Worm (Caenorhabditis elegans): Measurements from ENCODE around the gene F53F1.4.

The F53F1.4 gene

DNA sequence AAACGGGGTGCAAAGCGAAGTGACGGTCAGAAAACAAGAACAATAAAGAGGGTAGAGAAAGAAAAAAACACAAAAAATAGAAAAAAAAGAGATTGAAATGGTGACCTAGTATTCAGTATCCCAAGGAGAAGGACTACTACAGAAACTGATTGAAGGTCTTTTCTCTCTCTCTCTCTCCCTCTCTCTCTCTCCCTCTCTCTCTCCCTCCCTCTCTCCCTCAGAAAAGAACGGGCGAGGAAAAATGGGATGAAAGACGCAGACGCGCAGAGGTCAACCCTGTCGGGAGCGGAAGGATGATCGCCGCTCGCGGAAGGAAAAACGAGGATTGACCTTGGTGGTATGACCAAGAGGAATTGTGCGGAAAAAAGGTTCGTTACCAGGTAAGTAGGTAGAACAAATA is 36.3 kb upstream of the F53F1.4 start:
- TF ChIP-seq unc-120 (tag; optimal IDR thresholded peaks at IDR 0.05; ENCODE audit: poor library complexity, severe bottlenecking) (peak; percentile 43), cnd-1 (tag; optimal IDR thresholded peaks at IDR 0.05) (no peak)

DNA sequence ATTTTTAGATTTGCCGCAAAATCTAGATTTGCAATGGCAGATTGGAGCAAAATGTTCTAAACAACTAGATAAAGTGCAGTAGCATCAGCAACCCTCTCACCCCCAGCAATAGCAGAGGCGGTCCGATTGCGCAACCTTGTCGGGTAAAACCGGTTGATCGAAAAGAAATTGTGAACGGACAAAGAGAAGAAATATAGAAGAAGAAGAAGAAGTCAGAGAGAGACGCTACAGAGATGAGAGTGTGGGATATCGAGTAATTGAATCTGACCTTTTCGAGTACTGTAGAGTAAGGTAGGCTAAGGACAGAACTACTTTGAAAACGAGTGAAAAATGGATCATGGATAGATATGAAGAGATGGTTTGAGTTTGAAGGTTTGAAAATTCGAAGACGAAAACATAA is 35.0 kb upstream of the F53F1.4 start:
- TF ChIP-seq zip-8 (tag; optimal IDR thresholded peaks at IDR 0.05) (peak; percentile 62), lin-13 (tag; optimal IDR thresholded peaks at IDR 0.05) (no peak), nhr-28 (tag; optimal IDR thresholded peaks at IDR 0.05) (no peak), mab-5 (tag; optimal IDR thresholded peaks at IDR 0.05) (no peak)

DNA sequence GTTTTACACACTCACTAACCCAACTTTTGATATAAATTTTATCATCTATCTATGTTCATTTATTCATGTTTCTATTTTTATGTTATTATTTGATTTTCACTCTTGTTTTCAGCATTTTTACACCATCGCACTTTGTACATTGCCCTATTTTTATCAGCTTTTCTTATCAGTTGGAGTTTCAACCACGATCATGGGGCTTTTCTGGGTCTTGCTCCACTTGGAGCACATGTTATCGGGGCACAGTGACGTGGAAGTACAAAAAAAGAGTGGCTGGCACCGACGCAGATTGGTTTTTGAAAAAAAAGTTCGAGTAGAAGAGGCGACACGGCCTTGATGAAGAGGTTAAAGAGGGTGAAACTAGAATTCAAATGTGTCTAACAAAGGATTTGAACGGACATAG is 33.7 kb upstream of the F53F1.4 start:
- TF ChIP-seq M03D4.4 (tag; optimal IDR thresholded peaks at IDR 0.05) (no peak), lin-32 (GFP tag; optimal IDR thresholded peaks at IDR 0.05) (no peak), zip-8 (tag; optimal IDR thresholded peaks at IDR 0.05) (no peak), cnd-1 (tag; optimal IDR thresholded peaks at IDR 0.05) (no peak), sptf-1 (tag; optimal IDR thresholded peaks at IDR 0.05) (no peak), hlh-1 (tag; optimal IDR thresholded peaks at IDR 0.05) (no peak), drap-1 (GFP tag; optimal IDR thresholded peaks at IDR 0.05) (no peak), unc-120 (tag; optimal IDR thresholded peaks at IDR 0.05; ENCODE audit: poor library complexity, severe bottlenecking) (no peak), pha-4 (tag; optimal IDR thresholded peaks at IDR 0.05) (no peak), ceh-43 (GFP tag; optimal IDR thresholded peaks at IDR 0.05) (no peak), snpc-4 (tag; optimal IDR thresholded peaks at IDR 0.05) (no peak), unc-62 (GFP tag; optimal IDR thresholded peaks at IDR 0.05) (no peak), flh-1 (GFP tag; optimal IDR thresholded peaks at IDR 0.05) (no peak), lsy-2 (tag; optimal IDR thresholded peaks at IDR 0.05) (no peak), elt-3 (tag; optimal IDR thresholded peaks at IDR 0.05) (no peak)

DNA sequence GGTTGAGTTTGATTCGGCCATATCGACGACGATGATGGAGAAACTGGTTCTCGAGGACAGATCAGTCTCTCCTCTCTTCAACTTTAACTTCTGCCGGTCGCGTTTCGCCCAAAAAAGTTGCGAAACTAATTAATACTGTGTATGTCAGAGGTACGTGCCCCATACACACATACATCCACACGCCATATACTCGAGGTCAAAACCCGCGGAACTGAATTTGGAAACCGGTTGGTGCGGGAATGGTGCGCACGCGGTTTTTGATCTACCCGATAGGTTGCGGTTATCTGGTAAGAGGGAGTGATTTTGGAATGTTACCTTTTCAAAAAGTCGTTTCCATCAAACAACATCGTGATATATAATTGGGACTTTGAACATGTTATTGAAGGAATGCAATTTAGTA is 30.7 kb upstream of the F53F1.4 start, which contains the start of gene ifbp-1:
Gene ifbp-1 (minus strand): TSS at position 85 of the 400 bp plus-strand sequence.
- no peak for TF ChIP-seq nhr-2 (tag; optimal IDR thresholded peaks at IDR 0.05)
- no peak for TF ChIP-seq ceh-43 (GFP tag; optimal IDR thresholded peaks at IDR 0.05)
- no peak for TF ChIP-seq ceh-39 (tag; optimal IDR thresholded peaks at IDR 0.05)
- TF ChIP-seq drap-1 (GFP tag; optimal IDR thresholded peaks at IDR 0.05) = no peak
- TF ChIP-seq nhr-12 (tag; optimal IDR thresholded peaks at IDR 0.05) = no peak
- TF ChIP-seq lin-13 (tag; optimal IDR thresholded peaks at IDR 0.05) = no peak
- no peak for TF ChIP-seq blmp-1 (tag; optimal IDR thresholded peaks at IDR 0.05)
- no peak for TF ChIP-seq lsy-2 (tag; optimal IDR thresholded peaks at IDR 0.05)
- no peak for TF ChIP-seq M03D4.4 (tag; optimal IDR thresholded peaks at IDR 0.05)
- TF ChIP-seq elt-1 (tag; optimal IDR thresholded peaks at IDR 0.05; ENCODE audit: borderline replicate concordance, insufficient read depth) = no peak

DNA sequence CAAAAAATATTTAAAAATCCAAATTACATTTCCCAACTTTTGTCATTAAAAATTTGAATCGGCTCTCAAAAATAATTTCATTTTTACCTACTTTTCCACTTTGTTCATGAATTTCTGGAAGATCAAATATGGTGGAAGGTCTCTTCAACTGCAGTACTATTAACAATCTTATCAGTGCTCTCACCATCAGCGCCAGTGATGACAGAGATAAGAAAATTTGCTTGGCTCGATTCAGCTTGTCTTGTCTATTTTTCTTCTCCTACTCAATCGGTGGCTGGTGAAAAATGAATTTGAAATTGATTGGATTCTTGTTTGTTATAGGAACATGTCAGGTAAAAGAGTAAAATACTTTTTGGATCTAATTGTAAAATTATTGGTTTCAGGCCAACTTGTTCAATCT is 29.9 kb upstream of the F53F1.4 start, which contains the start of gene cpz-2:
Gene cpz-2 (plus strand): TSS at position 210 of the 400 bp plus-strand sequence.
- no peak for TF ChIP-seq ces-1 (GFP tag; optimal IDR thresholded peaks at IDR 0.05)
- TF ChIP-seq sptf-1 (tag; optimal IDR thresholded peaks at IDR 0.05) = no peak
- TF ChIP-seq nhr-76 (tag; optimal IDR thresholded peaks at IDR 0.05) = no peak
- no peak for TF ChIP-seq elt-3 (tag; optimal IDR thresholded peaks at IDR 0.05)
- no peak for TF ChIP-seq unc-39 (tag; optimal IDR thresholded peaks at IDR 0.05)
- no peak for TF ChIP-seq flh-1 (GFP tag; optimal IDR thresholded peaks at IDR 0.05)
- no peak for TF ChIP-seq lsy-2 (tag; optimal IDR thresholded peaks at IDR 0.05)
- TF ChIP-seq hlh-1 (tag; optimal IDR thresholded peaks at IDR 0.05) = no peak
- TF ChIP-seq snpc-4 (tag; optimal IDR thresholded peaks at IDR 0.05) = no peak
- no peak for TF ChIP-seq blmp-1 (tag; optimal IDR thresholded peaks at IDR 0.05)
- TF ChIP-seq mep-1 (tag; optimal IDR thresholded peaks at IDR 0.05) = no peak
- TF ChIP-seq cnd-1 (tag; optimal IDR thresholded peaks at IDR 0.05) = no peak
- no peak for TF ChIP-seq zip-8 (tag; optimal IDR thresholded peaks at IDR 0.05)

DNA sequence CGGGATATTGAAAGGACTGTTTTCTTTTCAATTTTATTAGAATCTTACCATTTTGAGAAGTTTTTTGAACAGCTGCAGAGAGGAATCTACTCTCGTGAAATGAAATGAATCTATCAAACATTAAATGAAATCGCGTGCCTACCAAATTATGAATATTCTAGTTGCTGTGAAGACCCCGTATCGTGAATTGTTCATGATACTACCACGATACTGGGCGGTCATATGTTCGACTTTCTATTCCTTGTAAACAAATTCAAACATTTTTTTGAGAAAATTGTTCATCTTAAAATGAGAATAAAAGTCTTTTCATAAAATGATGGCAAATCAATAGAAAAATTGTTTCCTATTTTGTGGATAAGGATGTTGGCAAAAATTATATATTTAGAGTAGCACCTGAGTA is 25.1 kb upstream of the F53F1.4 start, which contains the start of gene gcy-34:
Gene gcy-34 (minus strand): TSS at position 101 of the 400 bp plus-strand sequence.
- no peak for TF ChIP-seq nhr-2 (tag; optimal IDR thresholded peaks at IDR 0.05)
- TF ChIP-seq lin-32 (GFP tag; optimal IDR thresholded peaks at IDR 0.05) = no peak
- no peak for TF ChIP-seq bed-3 (GFP tag; optimal IDR thresholded peaks at IDR 0.05)
- no peak for TF ChIP-seq nhr-28 (tag; optimal IDR thresholded peaks at IDR 0.05)
- TF ChIP-seq ceh-39 (tag; optimal IDR thresholded peaks at IDR 0.05) = no peak
- TF ChIP-seq ztf-11 (tag; optimal IDR thresholded peaks at IDR 0.05) = no peak
- TF ChIP-seq elt-3 (tag; optimal IDR thresholded peaks at IDR 0.05) = no peak
- TF ChIP-seq cnd-1 (tag; optimal IDR thresholded peaks at IDR 0.05) = no peak
- no peak for TF ChIP-seq nhr-237 (tag; optimal IDR thresholded peaks at IDR 0.05)
- no peak for TF ChIP-seq unc-62 (GFP tag; optimal IDR thresholded peaks at IDR 0.05)
- no peak for TF ChIP-seq ceh-83 (GFP tag; optimal IDR thresholded peaks at IDR 0.05)
- TF ChIP-seq M03D4.4 (tag; optimal IDR thresholded peaks at IDR 0.05) = no peak
- TF ChIP-seq flh-1 (GFP tag; optimal IDR thresholded peaks at IDR 0.05) = no peak
- TF ChIP-seq blmp-1 (tag; optimal IDR thresholded peaks at IDR 0.05) = no peak
- no peak for TF ChIP-seq sptf-1 (tag; optimal IDR thresholded peaks at IDR 0.05)
- no peak for TF ChIP-seq tbx-8 (GFP tag; optimal IDR thresholded peaks at IDR 0.05)
- no peak for TF ChIP-seq drap-1 (GFP tag; optimal IDR thresholded peaks at IDR 0.05)
- no peak for TF ChIP-seq snpc-4 (tag; optimal IDR thresholded peaks at IDR 0.05)
- no peak for TF ChIP-seq unc-120 (tag; optimal IDR thresholded peaks at IDR 0.05; ENCODE audit: poor library complexity, severe bottlenecking)
- no peak for TF ChIP-seq mep-1 (tag; optimal IDR thresholded peaks at IDR 0.05)
